Fruit fly (Drosophila melanogaster) whole organism, embryonic: Measurements from ENCODE around the gene CG2145.

Experiments
- Abd-B ChIP-seq: fragments of 200-800 bp; sonication (Bioruptor generic); optimal IDR thresholded peaks from 2 replicates; lab custom pipeline; 2018; ENCODE audit warnings: missing biosample characterization, mild to moderate bottlenecking, missing genetic modification characterization, moderate library complexity
- Awh ChIP-seq: fragments of 200-800 bp; sonication (Bioruptor generic); IDR thresholded peaks from 2 replicates; pipeline ENCODE4, ENCODE4 v1.3.6; 2022; ENCODE audit warnings: missing biosample characterization, missing genetic modification characterization
- BEAF-32 ChIP-seq: fragments of 200-800 bp; sonication (Bioruptor generic); optimal IDR thresholded peaks from 3 replicates; lab custom pipeline; 2017; ENCODE audit warnings: missing biosample characterization, missing genetic modification characterization, mild to moderate bottlenecking, moderate library complexity, missing genetic modification reagents
- Bteb2 ChIP-seq: fragments of 200-800 bp; sonication (Bioruptor generic); optimal IDR thresholded peaks from 2 replicates; lab custom pipeline; 2016; ENCODE audit warnings: missing biosample characterization, missing genetic modification characterization
- CG10321 ChIP-seq: fragments of 200-800 bp; sonication (Bioruptor generic); IDR thresholded peaks from 2 replicates; pipeline ENCODE4 v1.3.6; 2022; ENCODE audit warnings: missing biosample characterization, missing genetic modification characterization
- CG11085 ChIP-seq: fragments of 200-800 bp; sonication (Bioruptor generic); IDR thresholded peaks from 2 replicates; pipeline ENCODE4 v1.3.6; 2022; ENCODE audit warnings: missing biosample characterization, missing genetic modification characterization
- CG11696 ChIP-seq: fragments of 200-800 bp; sonication (Bioruptor generic); IDR thresholded peaks from 2 replicates; pipeline ENCODE4 v1.3.6; 2022; ENCODE audit warnings: missing biosample characterization, missing genetic modification characterization
- CG11723 ChIP-seq: fragments of 200-800 bp; sonication (Bioruptor generic); optimal IDR thresholded peaks from 2 replicates; lab custom pipeline; 2017; ENCODE audit warnings: missing biosample characterization, mild to moderate bottlenecking, missing genetic modification characterization
- CG1233 ChIP-seq: fragments of 200-800 bp; sonication (Bioruptor generic); optimal IDR thresholded peaks from 4 replicates; lab custom pipeline; 2018; ENCODE audit warnings: missing biosample characterization, mild to moderate bottlenecking, missing genetic modification characterization
- CG12744 ChIP-seq: fragments of 200-800 bp; sonication (Bioruptor generic); optimal IDR thresholded peaks from 2 replicates; lab custom pipeline; 2016; ENCODE audit warnings: missing biosample characterization, missing genetic modification characterization
- CG13624 ChIP-seq: fragments of 200-800 bp; sonication (Bioruptor generic); optimal IDR thresholded peaks from 2 replicates; lab custom pipeline; 2016; ENCODE audit warnings: missing biosample characterization, missing genetic modification characterization
- CG14710 ChIP-seq: fragments of 200-800 bp; sonication (Bioruptor generic); optimal IDR thresholded peaks from 3 replicates; lab custom pipeline; 2019; ENCODE audit warnings: missing biosample characterization, mild to moderate bottlenecking, missing genetic modification characterization, moderate library complexity
- CG14965 ChIP-seq: fragments of 200-800 bp; sonication (Bioruptor generic); optimal IDR thresholded peaks from 2 replicates; lab custom pipeline; 2016; ENCODE audit warnings: missing biosample characterization, missing genetic modification characterization, borderline replicate concordance
- CG18262 ChIP-seq: fragments of 200-800 bp; optimal IDR thresholded peaks from 3 replicates; lab custom pipeline; 2019; ENCODE audit warnings: missing biosample characterization, mild to moderate bottlenecking, missing genetic modification characterization, moderate library complexity
- CG2875 ChIP-seq: fragments of 200-800 bp; sonication (Bioruptor generic); optimal IDR thresholded peaks from 2 replicates; lab custom pipeline; 2017; ENCODE audit warnings: missing biosample characterization, mild to moderate bottlenecking, missing genetic modification characterization, missing genetic modification reagents
- CG2889 ChIP-seq: fragments of 200-800 bp; sonication (Bioruptor generic); IDR thresholded peaks from 3 replicates; pipeline ENCODE4 v1.3.6; 2022; ENCODE audit warnings: missing biosample characterization, missing genetic modification characterization
- CG31224 ChIP-seq: fragments of 200-800 bp; sonication (Bioruptor generic); IDR thresholded peaks from 2 replicates; pipeline ENCODE4 v1.3.6; 2022; ENCODE audit warnings: missing biosample characterization, missing genetic modification characterization
- CG33213 ChIP-seq: fragments of 200-800 bp; sonication (Bioruptor generic); optimal IDR thresholded peaks from 3 replicates; lab custom pipeline; 2016; ENCODE audit warnings: missing biosample characterization, missing genetic modification characterization
- CG3847 ChIP-seq: fragments of 200-800 bp; sonication (Bioruptor generic); IDR thresholded peaks from 2 replicates; pipeline ENCODE4 v1.3.6; 2022; ENCODE audit warnings: missing biosample characterization, missing genetic modification characterization
- CG4707 ChIP-seq: fragments of 200-800 bp; sonication (Bioruptor generic); optimal IDR thresholded peaks from 2 replicates; lab custom pipeline; 2018; ENCODE audit warnings: missing biosample characterization, mild to moderate bottlenecking, missing genetic modification characterization, moderate library complexity
- CG4730 ChIP-seq: fragments of 200-800 bp; sonication (Bioruptor generic); IDR thresholded peaks from 2 replicates; pipeline ENCODE4 v1.3.6; 2022; ENCODE audit warnings: missing biosample characterization, missing genetic modification characterization
- CHES-1-like ChIP-seq: fragments of 200-800 bp; sonication (Bioruptor generic); optimal IDR thresholded peaks from 2 replicates; lab custom pipeline; 2016; ENCODE audit warnings: missing biosample characterization, missing genetic modification characterization
- D19B ChIP-seq: fragments of 200-800 bp; sonication (Bioruptor generic); optimal IDR thresholded peaks from 2 replicates; lab custom pipeline; 2017; ENCODE audit warnings: missing biosample characterization, mild to moderate bottlenecking, missing genetic modification characterization
- Dek ChIP-seq: fragments of 200-800 bp; sonication (Bioruptor generic); optimal IDR thresholded peaks from 3 replicates; lab custom pipeline; 2019; ENCODE audit warnings: missing biosample characterization, mild to moderate bottlenecking, missing genetic modification characterization, moderate library complexity
- Doc3 ChIP-seq: fragments of 200-800 bp; sonication (Bioruptor generic); IDR thresholded peaks from 3 replicates; pipeline ENCODE4 v1.3.6; 2022; ENCODE audit warnings: missing biosample characterization, missing genetic modification characterization; ENCODE audit not compliant: partially characterized antibody
- Elba2 ChIP-seq: fragments of 200-800 bp; sonication (Bioruptor generic); optimal IDR thresholded peaks from 3 replicates; lab custom pipeline; 2016; ENCODE audit warnings: missing biosample characterization, missing genetic modification characterization
- HHEX ChIP-seq: fragments of 200-800 bp; sonication (Bioruptor generic); optimal IDR thresholded peaks from 3 replicates; lab custom pipeline; 2017; ENCODE audit warnings: missing biosample characterization, mild to moderate bottlenecking, missing genetic modification characterization, missing genetic modification reagents
- HLH3B ChIP-seq: fragments of 200-800 bp; sonication (Bioruptor generic); IDR thresholded peaks from 2 replicates; pipeline ENCODE4 v1.3.6; 2022; ENCODE audit warnings: missing biosample characterization, missing genetic modification characterization
- Hmr ChIP-seq: fragments of 200-800 bp; sonication (Bioruptor generic); optimal IDR thresholded peaks from 3 replicates; lab custom pipeline; 2017; ENCODE audit warnings: mild to moderate bottlenecking, missing biosample characterization, missing genetic modification reagents, missing genetic modification characterization
- Lim3 ChIP-seq: fragments of 200-800 bp; sonication (Bioruptor generic); IDR thresholded peaks from 2 replicates; pipeline ENCODE4 v1.3.6; 2022; ENCODE audit warnings: missing biosample characterization, missing genetic modification characterization
- Mad ChIP-seq: fragments of 200-800 bp; sonication (Bioruptor generic); optimal IDR thresholded peaks from 2 replicates; lab custom pipeline; 2016; ENCODE audit warnings: missing biosample characterization, missing genetic modification characterization
- Nf-YA ChIP-seq: fragments of 200-800 bp; sonication (Bioruptor generic); IDR thresholded peaks from 2 replicates; pipeline ENCODE4 v1.3.6; 2022; ENCODE audit warnings: missing biosample characterization, missing genetic modification characterization
- Nf-YC ChIP-seq: fragments of 200-800 bp; optimal IDR thresholded peaks from 3 replicates; lab custom pipeline; 2019; ENCODE audit warnings: missing biosample characterization, mild to moderate bottlenecking, missing genetic modification characterization, moderate library complexity
- Spps ChIP-seq: fragments of 200-800 bp; sonication (Bioruptor generic); optimal IDR thresholded peaks from 2 replicates; lab custom pipeline; 2018; ENCODE audit warnings: missing biosample characterization, mild to moderate bottlenecking, missing genetic modification characterization
- Vsx1 ChIP-seq: fragments of 200-800 bp; sonication (Bioruptor generic); optimal IDR thresholded peaks from 2 replicates; lab custom pipeline; 2017; ENCODE audit warnings: missing biosample characterization, mild to moderate bottlenecking, missing genetic modification characterization, missing genetic modification reagents
- abd-A ChIP-seq: fragments of 200-800 bp; sonication (Bioruptor generic); optimal IDR thresholded peaks from 3 replicates; lab custom pipeline; 2019; ENCODE audit warnings: missing biosample characterization, mild to moderate bottlenecking, missing genetic modification characterization, moderate library complexity
- ase ChIP-seq: fragments of 200-800 bp; sonication (Bioruptor generic); IDR thresholded peaks from 3 replicates; pipeline ENCODE4 v1.3.6; 2022; ENCODE audit warnings: missing biosample characterization, missing genetic modification characterization
- corto ChIP-seq: fragments of 200-800 bp; sonication (Bioruptor generic); optimal IDR thresholded peaks from 2 replicates; lab custom pipeline; 2016; ENCODE audit warnings: missing biosample characterization, mild to moderate bottlenecking, missing genetic modification characterization, moderate library complexity
- eve ChIP-seq, 2 experiments: fragments of >200 bp; optimal IDR thresholded peaks; 2 replicates each; lab custom pipeline; 2017; ENCODE audit warnings: missing biosample characterization in 2 of 2, missing genetic modification characterization in 2 of 2
- fru ChIP-seq: fragments of >200 bp; optimal IDR thresholded peaks from 2 replicates; lab custom pipeline; 2017
- gsb ChIP-seq: fragments of 200-800 bp; sonication (Bioruptor generic); IDR thresholded peaks from 2 replicates; pipeline ENCODE4 v1.3.6; 2022; ENCODE audit warnings: missing biosample characterization, missing genetic modification characterization
- hth ChIP-seq: fragments of >200 bp; optimal IDR thresholded peaks from 2 replicates; lab custom pipeline; 2017; ENCODE audit warnings: inconsistent platforms
- inv ChIP-seq: fragments of 200-800 bp; sonication (Bioruptor generic); IDR thresholded peaks from 2 replicates; pipeline ENCODE4 v1.3.6; 2022; ENCODE audit warnings: missing biosample characterization, missing genetic modification characterization; ENCODE audit not compliant: partially characterized antibody
- nerfin-1 ChIP-seq: fragments of 200-800 bp; sonication (Bioruptor generic); optimal IDR thresholded peaks from 3 replicates; lab custom pipeline; 2019; ENCODE audit warnings: missing biosample characterization, mild to moderate bottlenecking, missing genetic modification characterization, moderate library complexity
- pho ChIP-seq: fragments of 200-800 bp; sonication (Bioruptor generic); optimal IDR thresholded peaks from 2 replicates; lab custom pipeline; 2016; ENCODE audit warnings: missing biosample characterization, missing genetic modification characterization
- sens-2 ChIP-seq: fragments of 200-800 bp; sonication (Bioruptor generic); IDR thresholded peaks from 2 replicates; pipeline ENCODE4 v1.3.6; 2022; ENCODE audit warnings: missing biosample characterization, missing genetic modification characterization
- slbo ChIP-seq: fragments of 200-800 bp; sonication (Bioruptor generic); IDR thresholded peaks from 2 replicates; pipeline ENCODE4 v1.3.6; 2022; ENCODE audit warnings: missing biosample characterization, missing genetic modification characterization
- slp2 ChIP-seq: fragments of 200-800 bp; sonication (Bioruptor generic); optimal IDR thresholded peaks from 2 replicates; lab custom pipeline; 2016; ENCODE audit warnings: missing biosample characterization, missing genetic modification characterization
- sob ChIP-seq: fragments of 200-800 bp; sonication (Bioruptor generic); IDR thresholded peaks from 2 replicates; pipeline ENCODE4 v1.3.6; 2022; ENCODE audit warnings: missing biosample characterization, missing genetic modification characterization
- wek ChIP-seq: fragments of 200-800 bp; sonication (Bioruptor generic); optimal IDR thresholded peaks from 3 replicates; lab custom pipeline; 2018; ENCODE audit warnings: missing biosample characterization, mild to moderate bottlenecking, missing genetic modification characterization, moderate library complexity
- zfh2 ChIP-seq: fragments of 200-800 bp; sonication (Bioruptor generic); optimal IDR thresholded peaks from 2 replicates; lab custom pipeline; 2016; ENCODE audit warnings: missing biosample characterization, missing genetic modification characterization

The CG2145 gene

DNA sequence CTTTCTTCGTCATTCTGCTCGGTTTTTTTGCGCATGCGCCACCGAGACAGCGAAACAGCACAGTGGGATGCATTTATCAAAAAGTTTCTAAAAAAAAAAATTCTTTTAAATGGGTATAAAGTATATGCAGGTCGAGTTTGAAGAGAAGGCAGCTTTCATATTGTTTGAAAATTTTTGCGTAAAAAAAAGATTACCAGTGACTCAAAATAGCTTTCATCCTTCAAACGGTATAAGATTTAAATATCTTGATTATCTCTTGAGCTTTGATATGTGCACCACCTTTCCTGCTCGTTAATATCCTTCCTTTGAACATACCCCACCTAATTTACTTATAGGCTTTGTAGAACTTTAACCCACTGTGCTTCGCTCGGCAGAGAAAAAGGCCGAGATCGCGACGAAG, 22.2 kb upstream of the CG2145 start (continued):
- TF ChIP-seq CG33213 (GFP tag; lab: Kevin White, UChicago) = no peak
- TF ChIP-seq Mad (GFP tag; lab: Kevin White, UChicago) = peak; percentile 60
- TF ChIP-seq CG4707 = peak; percentile 68
- no peak for TF ChIP-seq CG11085 (GFP tag; lab: Robert Waterston, UW)
- TF ChIP-seq corto (GFP tag; lab: Kevin White, UChicago) = no peak
- no peak for TF ChIP-seq Elba2 (GFP tag; lab: Kevin White, UChicago)
- peak; percentile 52 for TF ChIP-seq slp2 (GFP tag; lab: Kevin White, UChicago)
- peak; percentile 63 for TF ChIP-seq CG2875 (GFP tag; lab: Kevin White, UChicago)
- no peak for TF ChIP-seq fru (lab: Kevin White, UChicago)
- peak; percentile 16 for TF ChIP-seq CHES-1-like
- TF ChIP-seq Lim3 (GFP tag; lab: Robert Waterston, UW) = no peak
- TF ChIP-seq CG13624 = no peak
- peak; percentile 74 for TF ChIP-seq HHEX
- no peak; the same call in 1 of the 2 replicates for TF ChIP-seq slbo (GFP tag; lab: Robert Waterston, UW)
- peak; percentile 51 for TF ChIP-seq CG1233 (GFP tag; lab: Kevin White, UChicago)
- peak; percentile 36 for TF ChIP-seq CG14965 (GFP tag; lab: Kevin White, UChicago)
- no peak for TF ChIP-seq abd-A (tag; lab: Kevin White, UChicago)
- peak; percentile 22 for TF ChIP-seq Nf-YC
- TF ChIP-seq CG4730 (GFP tag; lab: Robert Waterston, UW) = peak; percentile 38; the same call in 1 of the 2 replicates
- TF ChIP-seq Hmr (GFP tag; lab: Kevin White, UChicago) = peak; percentile 49
- no peak for TF ChIP-seq ase (GFP tag; lab: Robert Waterston, UW)
- TF ChIP-seq Vsx1 (GFP tag; lab: Kevin White, UChicago) = peak; percentile 13
- TF ChIP-seq nerfin-1 (tag; lab: Kevin White, UChicago) = peak; percentile 54
- TF ChIP-seq CG11723 (GFP tag; lab: Kevin White, UChicago) = peak; percentile 2
- peak; percentile 48 for TF ChIP-seq Spps (tag; lab: Kevin White, UChicago)
- TF ChIP-seq hth (lab: Kevin White, UChicago) = no peak
- TF ChIP-seq CG14710 (tag; lab: Kevin White, UChicago) = peak; percentile 64
- peak; percentile 45 for TF ChIP-seq Abd-B (GFP tag; lab: Kevin White, UChicago)
- 0 out of 2 replicates have a peak, but pooled peaks have one; percentile 33 for TF ChIP-seq sens-2 (GFP tag; lab: Robert Waterston, UW)
- no peak for TF ChIP-seq CG31224
- TF ChIP-seq sob (GFP tag; lab: Robert Waterston, UW) = peak; percentile 15; the same call in 1 of the 2 replicates
- no peak for TF ChIP-seq gsb (GFP tag; lab: Robert Waterston, UW)
- TF ChIP-seq Bteb2 = peak; percentile 4
- no peak for TF ChIP-seq inv (GFP tag; lab: Robert Waterston, UW)
- TF ChIP-seq HLH3B = peak; percentile 43; the same call in 1 of the 2 replicates
- TF ChIP-seq Nf-YA (GFP tag; lab: Robert Waterston, UW) = peak; percentile 30; the same call in 1 of the 2 replicates
- no peak for TF ChIP-seq eve (GFP tag; optimal IDR thresholded peaks at IDR 0.05; lab: Kevin White, UChicago)
- TF ChIP-seq CG10321 (GFP tag; lab: Robert Waterston, UW) = no peak
- TF ChIP-seq BEAF-32 (GFP tag; lab: Kevin White, UChicago) = no peak
- no peak; the same call in 1 of the 2 replicates for TF ChIP-seq CG3847
- no peak for TF ChIP-seq wek (GFP tag; lab: Kevin White, UChicago)
- TF ChIP-seq Dek (tag; lab: Kevin White, UChicago) = peak; percentile 39
- 0 out of 2 replicates have a peak, but pooled peaks have one; percentile 28 for TF ChIP-seq CG11696
- TF ChIP-seq CG18262 (tag; lab: Kevin White, UChicago) = peak; percentile 80
- peak; percentile 58 for TF ChIP-seq pho (GFP tag; lab: Kevin White, UChicago)
- TF ChIP-seq CG2889 (GFP tag; lab: Robert Waterston, UW) = no peak
- no peak for TF ChIP-seq Doc3
- TF ChIP-seq Awh = no peak
- TF ChIP-seq D19B = peak; percentile 12
- peak; percentile 4 for TF ChIP-seq CG12744 (GFP tag; lab: Kevin White, UChicago)
- peak; percentile 4 for TF ChIP-seq zfh2 (GFP tag; lab: Kevin White, UChicago)
